Worm (Caenorhabditis elegans) whole organism, late embryonic: Measurements from ENCODE around the gene F53A9.9.

Experiments used
- C08G9.2 ChIP-seq: sonication (generic microtip); optimal IDR thresholded peaks from 2 replicates; lab custom pipeline; 2016; ENCODE audit warnings: mild to moderate bottlenecking, missing genetic modification characterization, moderate library complexity, missing compliant biosample characterization
- K09A11.1 ChIP-seq: sonication (generic microtip); optimal IDR thresholded peaks from 2 replicates; lab custom pipeline; 2017; ENCODE audit warnings: antibody characterized with exemption, mild to moderate bottlenecking, missing genetic modification characterization, missing compliant biosample characterization; ENCODE audit not compliant: insufficient read depth
- ceh-18 ChIP-seq: sonication (generic microtip); optimal IDR thresholded peaks from 2 replicates; lab custom pipeline; 2016; ENCODE audit warnings: missing genetic modification characterization, missing compliant biosample characterization
- ceh-2 ChIP-seq: sonication (generic microtip); optimal IDR thresholded peaks from 2 replicates; lab custom pipeline; 2016; ENCODE audit warnings: missing genotype, missing genetic modification characterization, missing compliant biosample characterization
- ceh-31 ChIP-seq: sonication (generic microtip); optimal IDR thresholded peaks from 2 replicates; lab custom pipeline; 2016; ENCODE audit warnings: missing genetic modification characterization, missing compliant biosample characterization
- dve-1 ChIP-seq: sonication (generic microtip); optimal IDR thresholded peaks from 2 replicates; lab custom pipeline; 2017; ENCODE audit warnings: antibody characterized with exemption, mild to moderate bottlenecking, missing genetic modification characterization, missing compliant biosample characterization
- elt-2 ChIP-seq: sonication (generic microtip); optimal IDR thresholded peaks from 2 replicates; lab custom pipeline; 2016; ENCODE audit warnings: missing genetic modification reagents, missing genetic modification characterization, missing compliant biosample characterization
- ets-4 ChIP-seq: sonication (generic microtip); optimal IDR thresholded peaks from 2 replicates; lab custom pipeline; 2016; ENCODE audit warnings: missing genetic modification characterization, missing compliant biosample characterization
- fax-1 ChIP-seq: sonication (generic microtip); optimal IDR thresholded peaks from 2 replicates; lab custom pipeline; 2016; ENCODE audit warnings: missing genotype, missing genetic modification characterization, missing compliant biosample characterization
- hlh-13 ChIP-seq: fragments of 200-800 bp; sonication (Bioruptor generic); optimal IDR thresholded peaks from 2 replicates; lab custom pipeline; 2018; ENCODE audit warnings: mild to moderate bottlenecking, missing genetic modification characterization, missing compliant biosample characterization
- hlh-30 ChIP-seq: sonication (generic microtip); optimal IDR thresholded peaks from 2 replicates; lab custom pipeline; 2017; ENCODE audit warnings: antibody characterized with exemption, missing genetic modification characterization, missing compliant biosample characterization; ENCODE audit not compliant: insufficient read depth
- hlh-8 ChIP-seq: sonication (generic microtip); optimal IDR thresholded peaks from 2 replicates; lab custom pipeline; 2016; ENCODE audit warnings: missing genotype, missing genetic modification characterization, missing compliant biosample characterization
- lim-6 ChIP-seq: sonication (generic microtip); optimal IDR thresholded peaks from 2 replicates; lab custom pipeline; 2016; ENCODE audit warnings: missing genetic modification characterization, missing compliant biosample characterization
- madf-2 ChIP-seq: sonication (generic microtip); optimal IDR thresholded peaks from 2 replicates; lab custom pipeline; 2017; ENCODE audit warnings: missing genetic modification characterization, missing compliant biosample characterization
- nhr-232 ChIP-seq: sonication (generic microtip); optimal IDR thresholded peaks from 2 replicates; lab custom pipeline; 2016; ENCODE audit warnings: missing genetic modification characterization, missing compliant biosample characterization
- odd-2 ChIP-seq: sonication (generic microtip); optimal IDR thresholded peaks from 2 replicates; lab custom pipeline; 2017; ENCODE audit warnings: antibody characterized with exemption, mild to moderate bottlenecking, missing genetic modification characterization, missing compliant biosample characterization
- pat-9 ChIP-seq: fragments of 200-800 bp; sonication (Bioruptor generic); optimal IDR thresholded peaks from 2 replicates; lab custom pipeline; 2018; ENCODE audit warnings: mild to moderate bottlenecking, missing genetic modification characterization, moderate library complexity, missing compliant biosample characterization
- pha-2 ChIP-seq: sonication (generic microtip); optimal IDR thresholded peaks from 2 replicates; lab custom pipeline; 2017; ENCODE audit warnings: mild to moderate bottlenecking, missing genetic modification characterization, missing compliant biosample characterization
- pqm-1 ChIP-seq: sonication (generic microtip); optimal IDR thresholded peaks from 2 replicates; lab custom pipeline; 2016; ENCODE audit warnings: missing genetic modification characterization, missing compliant biosample characterization
- pros-1 ChIP-seq: fragments of 150-350 bp; optimal IDR thresholded peaks from 2 replicates; lab custom pipeline; 2014; ENCODE audit warnings: missing biosample characterization, missing genetic modification reagents, missing genetic modification characterization
- ref-2 ChIP-seq: sonication (generic microtip); optimal IDR thresholded peaks from 2 replicates; lab custom pipeline; 2016; ENCODE audit warnings: missing genetic modification characterization, missing compliant biosample characterization
- sox-4 ChIP-seq: sonication (generic microtip); optimal IDR thresholded peaks from 2 replicates; lab custom pipeline; 2017; ENCODE audit warnings: mild to moderate bottlenecking, missing genetic modification characterization, inconsistent platforms, missing compliant biosample characterization
- syd-9 ChIP-seq: sonication (generic microtip); optimal IDR thresholded peaks from 2 replicates; lab custom pipeline; 2016; ENCODE audit warnings: mild to moderate bottlenecking, missing genetic modification characterization, moderate library complexity, missing compliant biosample characterization
- ttx-3 ChIP-seq: sonication (generic microtip); optimal IDR thresholded peaks from 2 replicates; lab custom pipeline; 2016; ENCODE audit warnings: missing genetic modification reagents, missing genetic modification characterization, missing compliant biosample characterization
- unc-3 ChIP-seq, 2 experiments: fragments of 200-800 bp in 1 of 2; sonication (Bioruptor generic) in 1 of 2; sonication (generic microtip) in 1 of 2; conservative IDR thresholded peaks in 1 of 2; optimal IDR thresholded peaks in 1 of 2; 2 replicates each; pipeline versions ENCODE4 v1.3.6 to Lab custom; 2016 to 2022; ENCODE audit warnings: missing compliant biosample characterization in 2 of 2, missing genetic modification characterization in 2 of 2, missing genetic modification reagents in 1 of 2
- unc-42 ChIP-seq: sonication (generic microtip); optimal IDR thresholded peaks from 2 replicates; lab custom pipeline; 2016; ENCODE audit warnings: missing genotype, missing genetic modification characterization, missing compliant biosample characterization
- unc-86 ChIP-seq: sonication (generic microtip); optimal IDR thresholded peaks from 2 replicates; lab custom pipeline; 2016; ENCODE audit warnings: missing genetic modification characterization, missing compliant biosample characterization
- ztf-16 ChIP-seq: sonication (generic microtip); optimal IDR thresholded peaks from 2 replicates; lab custom pipeline; 2017; ENCODE audit warnings: missing genetic modification characterization, missing compliant biosample characterization

F53A9.9 gene

ce11 chrX:8755987-8756386 is 35.4 kb upstream of the F53A9.9 start:
- no peak for TF ChIP-seq pqm-1 (tag; lab: Kevin White, UChicago)

DNA sequence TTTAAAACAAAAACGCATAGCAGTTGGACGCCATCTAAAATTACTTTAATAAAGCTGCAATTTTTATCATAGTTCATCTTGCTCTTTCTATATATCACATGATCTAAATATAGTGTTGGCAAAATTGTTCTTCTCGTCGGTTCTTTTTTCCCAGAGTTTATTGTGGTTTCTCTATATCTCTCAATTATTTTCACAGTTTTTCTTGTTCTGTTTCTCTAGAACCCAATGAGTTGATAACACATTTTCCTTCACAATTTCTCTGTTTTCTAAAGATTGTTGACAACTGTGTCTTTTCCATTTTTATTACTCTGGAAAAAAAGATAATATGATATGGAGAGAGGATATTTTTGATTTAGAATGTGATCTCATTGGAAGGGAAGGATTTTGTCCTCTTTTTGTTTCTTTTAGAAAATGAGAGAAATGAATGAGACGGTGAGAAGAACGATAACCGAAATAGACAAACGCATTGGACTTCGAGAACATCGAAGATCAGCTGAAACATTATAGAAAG is 33.8 kb upstream of the F53A9.9 start:
- TF ChIP-seq nhr-232 (no peak), syd-9 (tag; lab: Kevin White, UChicago) (no peak), unc-3 (GFP tag; conservative IDR thresholded peaks at IDR 0.05; lab: Robert Waterston, UW) (no peak), unc-3 (tag; optimal IDR thresholded peaks at IDR 0.05; lab: Kevin White, UChicago) (no peak), odd-2 (no peak), ceh-2 (tag; lab: Kevin White, UChicago) (no peak), sox-4 (tag; lab: Kevin White, UChicago) (no peak), ceh-31 (tag; lab: Kevin White, UChicago) (no peak), pros-1 (tag; lab: Kevin White, UChicago) (no peak), ceh-18 (no peak), madf-2 (no peak), ztf-16 (tag; lab: Kevin White, UChicago) (no peak), unc-42 (tag; lab: Kevin White, UChicago) (no peak), fax-1 (tag; lab: Kevin White, UChicago) (no peak)
- TF ChIP-seq, all 69 proteins: peak for 0

DNA sequence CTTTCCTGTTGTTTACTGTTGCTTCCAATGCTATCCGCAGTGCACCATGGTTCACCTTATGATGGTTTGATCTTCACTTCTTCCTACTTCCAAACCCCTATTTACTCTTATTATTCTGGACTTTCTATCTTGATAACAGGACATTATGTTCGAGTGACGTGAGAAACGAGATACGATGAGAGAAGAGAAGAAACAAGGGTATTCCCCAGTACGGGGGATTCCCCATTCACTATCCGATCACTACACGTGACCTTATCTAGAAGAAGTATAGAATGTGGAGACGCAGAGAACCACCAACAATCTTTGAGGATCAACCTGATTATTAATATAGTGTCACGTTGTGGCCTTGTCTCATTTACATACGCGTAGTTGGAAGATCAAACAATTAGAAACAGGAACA is 32.0 kb upstream of the F53A9.9 start:
- peak; percentile 44 for TF ChIP-seq hlh-30 (tag; lab: Kevin White, UChicago)
- peak; percentile 47 for TF ChIP-seq elt-2 (tag; lab: Kevin White, UChicago)
- TF ChIP-seq ttx-3 = no peak
- no peak for TF ChIP-seq pqm-1 (tag; lab: Kevin White, UChicago)
- no peak for TF ChIP-seq ztf-16 (tag; lab: Kevin White, UChicago)

ce11 chrX:8750660-8751059 is 30.1 kb upstream of the F53A9.9 start, which contains the start of gene asns-2:
asns-2 (minus strand) TSS chrX:8750941.
- TF ChIP-seq ref-2 (no peak), unc-42 (tag; lab: Kevin White, UChicago) (no peak), lim-6 (tag; lab: Kevin White, UChicago) (no peak), pat-9 (no peak), unc-86 (tag; lab: Kevin White, UChicago) (no peak), ttx-3 (no peak), pha-2 (tag; lab: Kevin White, UChicago) (no peak), C08G9.2 (tag; lab: Kevin White, UChicago) (no peak), ceh-2 (tag; lab: Kevin White, UChicago) (no peak), dve-1 (tag; lab: Kevin White, UChicago) (no peak), hlh-8 (no peak), ets-4 (tag; lab: Kevin White, UChicago) (no peak), K09A11.1 (tag; lab: Kevin White, UChicago) (no peak)

DNA sequence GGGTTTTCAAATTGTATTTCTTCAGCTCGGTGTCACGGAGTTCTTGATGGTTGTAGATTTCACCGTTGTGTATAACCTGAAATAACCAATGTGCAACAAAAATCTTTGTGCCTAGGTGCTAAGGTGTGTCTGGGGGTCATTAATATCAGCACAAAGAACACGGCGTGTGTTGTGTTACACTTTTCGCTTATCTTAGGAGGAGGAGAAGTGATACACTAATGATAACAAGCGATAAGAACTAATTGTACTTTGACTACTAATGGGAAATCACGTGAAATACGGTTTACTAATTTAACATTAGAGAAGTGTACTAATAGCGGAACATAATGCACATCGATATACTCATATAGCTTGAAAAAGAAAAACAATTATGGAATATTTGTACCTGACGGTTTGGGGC is 29.7 kb upstream of the F53A9.9 start:
- peak; percentile 95 for TF ChIP-seq elt-2 (tag; lab: Kevin White, UChicago)
- TF ChIP-seq ztf-16 (tag; lab: Kevin White, UChicago) = no peak

ce11 chrX:8745524-8745923 is 25.0 kb upstream of the F53A9.9 start:
- no peak for TF ChIP-seq hlh-13 (GFP tag; lab: Kevin White, UChicago)
